Fruit fly (Drosophila melanogaster) S2 (cell line): Measurements from ENCODE around the gene CG1105.

Experiments used
- CG8478 ChIP-seq: fragments of >200 bp; optimal IDR thresholded peaks from 2 replicates; lab custom pipeline; 2018
- CTCF ChIP-seq, 2 experiments: fragments of >200 bp; optimal IDR thresholded peaks; 2 replicates each; lab custom pipeline; 2018

DNA sequence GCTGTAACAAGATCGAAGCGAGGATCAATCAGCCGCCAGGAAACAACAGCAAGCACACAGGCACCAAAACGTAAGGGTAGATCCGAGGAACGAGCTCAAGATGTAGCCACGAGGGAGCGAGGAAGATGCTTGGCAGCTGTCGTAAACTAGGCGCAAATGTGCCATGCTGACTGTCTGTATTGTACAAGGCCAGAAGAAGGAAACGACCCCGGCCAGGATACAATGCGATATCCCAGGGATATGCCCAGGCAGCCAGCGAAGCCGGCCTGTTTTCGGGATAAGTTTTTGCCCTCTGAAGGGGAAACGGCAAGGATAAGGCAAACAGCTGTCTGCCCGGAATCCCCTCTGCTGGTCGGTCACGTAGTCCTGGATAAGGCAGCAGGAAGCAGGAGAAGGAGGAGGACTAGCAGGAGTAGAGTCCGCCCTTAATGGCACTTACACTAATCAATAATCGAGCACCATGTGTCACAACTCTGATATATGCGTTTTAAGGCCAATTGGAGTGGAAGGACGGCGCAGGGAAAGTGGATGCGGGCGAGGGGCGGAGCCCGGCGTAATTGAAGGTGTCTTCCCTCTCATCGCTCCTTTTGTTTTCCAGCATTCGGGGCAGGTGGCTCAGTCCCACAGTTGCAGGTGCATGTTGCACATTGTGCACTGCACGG lies 38.7 kb upstream of the CG1105 start:
- TF ChIP-seq CG8478 (lab: Kevin White, UChicago) (no peak), CTCF (optimal IDR thresholded peaks at IDR 0.05; lab: Kevin White, UChicago) (no peak)
